Worm (Caenorhabditis elegans): ENCODE measurements around the gene F32D8.5.

Gene F32D8.5

DNA sequence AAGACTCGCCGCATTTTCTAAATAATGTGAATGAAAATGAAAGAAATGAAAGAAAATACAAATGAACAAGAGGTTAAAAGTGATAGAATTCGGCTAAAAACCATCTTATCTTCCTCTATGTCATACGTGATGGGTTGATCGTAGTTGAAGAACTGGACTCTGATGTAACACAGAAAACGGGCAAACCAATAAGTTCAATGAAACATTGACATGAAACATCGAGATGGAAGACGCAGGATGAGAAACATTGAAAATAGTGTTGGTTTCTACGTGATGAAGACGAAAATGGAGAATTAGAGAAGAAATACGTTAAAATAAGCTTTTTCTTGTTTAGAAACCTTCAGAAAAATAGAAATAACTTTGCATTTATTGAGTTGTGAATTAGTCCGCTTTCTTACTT is 3.6 kb upstream of the F32D8.5 start, which contains the start of gene F32D8.12 (continued):
- TF ChIP-seq nhr-12 (tag; optimal IDR thresholded peaks at IDR 0.05) (no peak), aly-2 (tag; optimal IDR thresholded peaks at IDR 0.05) (no peak), sup-37 (GFP tag; optimal IDR thresholded peaks at IDR 0.05) (no peak), C34B4.2 (tag; optimal IDR thresholded peaks at IDR 0.05) (no peak), efl-3 (GFP tag; optimal IDR thresholded peaks at IDR 0.05) (no peak), egl-13 (tag; optimal IDR thresholded peaks at IDR 0.05) (no peak), tbx-2 (tag; optimal IDR thresholded peaks at IDR 0.05) (no peak), snu-23 (GFP tag; optimal IDR thresholded peaks at IDR 0.05) (peak; percentile 84), unc-98 (GFP tag; IDR thresholded peaks at IDR 0.05) (no peak), lir-3 (tag; optimal IDR thresholded peaks at IDR 0.05; ENCODE audit: poor library complexity) (peak; percentile 18), fos-1 (tag; optimal IDR thresholded peaks at IDR 0.05) (no peak), mab-9 (GFP tag; IDR thresholded peaks at IDR 0.05) (no peak), mdl-1 (tag; optimal IDR thresholded peaks at IDR 0.05) (peak in 1 of 2 experiments; percentile 10), nhr-47 (tag; optimal IDR thresholded peaks at IDR 0.05) (peak; percentile 36), unc-30 (tag; optimal IDR thresholded peaks at IDR 0.05) (no peak), mef-2 (tag; optimal IDR thresholded peaks at IDR 0.05) (no peak), lsy-2 (tag; optimal IDR thresholded peaks at IDR 0.05) (peak; percentile 33 to 45), sptf-1 (tag; optimal IDR thresholded peaks at IDR 0.05) (no peak), nhr-28 (tag; optimal IDR thresholded peaks at IDR 0.05) (no peak), C04F5.9 (tag; optimal IDR thresholded peaks at IDR 0.05) (no peak), C16A3.4 (tag; optimal IDR thresholded peaks at IDR 0.05) (peak; percentile 35), blmp-1 (tag; optimal IDR thresholded peaks at IDR 0.05) (peak; percentile 55), xbp-1 (tag; optimal IDR thresholded peaks at IDR 0.05) (no peak), nhr-90 (tag; optimal IDR thresholded peaks at IDR 0.05; ENCODE audit: poor library complexity) (peak; percentile 41), nhr-11 (tag; optimal IDR thresholded peaks at IDR 0.05) (no peak), hpl-2 (GFP tag; optimal IDR thresholded peaks at IDR 0.05) (no peak), snpc-4 (tag; optimal IDR thresholded peaks at IDR 0.05) (no peak), fkh-8 (tag; optimal IDR thresholded peaks at IDR 0.05) (no peak), ztf-4 (tag; optimal IDR thresholded peaks at IDR 0.05) (no peak), grh-1 (GFP tag; IDR thresholded peaks at IDR 0.05) (no peak), unc-130 (tag; optimal IDR thresholded peaks at IDR 0.05) (peak; percentile 57), aha-1 (tag; optimal IDR thresholded peaks at IDR 0.05) (no peak), nhr-237 (tag; optimal IDR thresholded peaks at IDR 0.05) (no peak), fkh-10 (GFP tag; optimal IDR thresholded peaks at IDR 0.05) (no peak), zag-1 (tag; optimal IDR thresholded peaks at IDR 0.05) (no peak), elt-2 (tag; optimal IDR thresholded peaks at IDR 0.05) (peak; percentile 42), nhr-71 (tag; optimal IDR thresholded peaks at IDR 0.05) (peak; percentile 86), lin-39 (tag; optimal IDR thresholded peaks at IDR 0.05) (no peak), isw-1 (GFP tag; IDR thresholded peaks at IDR 0.05) (no peak), jun-1 (tag; optimal IDR thresholded peaks at IDR 0.05) (no peak), egl-27 (tag; optimal IDR thresholded peaks at IDR 0.05) (no peak), ceh-63 (GFP tag; optimal IDR thresholded peaks at IDR 0.05) (no peak), ceh-8 (GFP tag; optimal IDR thresholded peaks at IDR 0.05) (no peak), swsn-7 (tag; optimal IDR thresholded peaks at IDR 0.05) (peak; percentile 44), nhr-19 (GFP tag; conservative IDR thresholded peaks at IDR 0.05) (peak; percentile 74), ceh-90 (tag; optimal IDR thresholded peaks at IDR 0.05) (no peak), lin-13 (GFP tag; optimal IDR thresholded peaks at IDR 0.05) (peak; percentile 9), ama-1 (optimal IDR thresholded peaks at IDR 0.05) (peak; percentile 44), lin-15B (tag; optimal IDR thresholded peaks at IDR 0.05) (no peak), irx-1 (tag; optimal IDR thresholded peaks at IDR 0.05) (no peak), elt-3 (tag; optimal IDR thresholded peaks at IDR 0.05) (peak in 2 of 6 experiments; percentile 41 to 62), tlp-1 (tag; optimal IDR thresholded peaks at IDR 0.05) (no peak), mep-1 (tag; optimal IDR thresholded peaks at IDR 0.05) (no peak)
